Worm (Caenorhabditis elegans) whole organism, L4/young adult: ENCODE data around the gene B0238.12.

Experiments
- W03F9.2 ChIP-seq: fragments of 150-350 bp; optimal IDR thresholded peaks from 2 replicates; lab custom pipeline; 2014; ENCODE audit warnings: missing biosample characterization, missing genetic modification characterization
- him-1 ChIP-seq: sonication (generic microtip); optimal IDR thresholded peaks from 2 replicates; lab custom pipeline; 2016; ENCODE audit warnings: missing genotype, missing genetic modification reagents, missing genetic modification characterization, missing compliant biosample characterization

ce11 chrV:5272034-5272433 lies 6.4 kb downstream of the B0238.12 start:
- TF ChIP-seq him-1 (no peak), W03F9.2 (tag; lab: Kevin White, UChicago) (no peak)
